Fruit fly (Drosophila melanogaster): ENCODE results near the gene CecC.

The CecC gene

dm6 chr3R:30243262-30243815 lies 27.1 kb downstream of the CecC start, which contains the start of gene CG9737 (continued):
- peak; percentile 65; the same call in 2 of the 3 replicates for TF ChIP-seq CG8119 (GFP tag; IDR thresholded peaks at IDR 0.05)
- peak; percentile 54 for TF ChIP-seq Hr4 (GFP tag; optimal IDR thresholded peaks at IDR 0.05)
- TF ChIP-seq eg (GFP tag; IDR thresholded peaks at IDR 0.05), result peak; percentile 82
- TF ChIP-seq net (GFP tag; optimal IDR thresholded peaks at IDR 0.05), result peak; percentile 91
- TF ChIP-seq dac (GFP tag; optimal IDR thresholded peaks at IDR 0.05), result peak; percentile 50
- TF ChIP-seq CG1621 (tag; optimal IDR thresholded peaks at IDR 0.05), result peak; percentile 85
- TF ChIP-seq Ets96B (tag; optimal IDR thresholded peaks at IDR 0.05), result peak; percentile 3
- peak; percentile 62; the same call in 1 of the 2 replicates for TF ChIP-seq CG15336 (GFP tag; IDR thresholded peaks at IDR 0.05)
- TF ChIP-seq svp (GFP tag), result peak; percentile 84
- TF ChIP-seq CG6276 (GFP tag; optimal IDR thresholded peaks at IDR 0.05), result peak; percentile 92
- no peak for TF ChIP-seq CG11902 (GFP tag; optimal IDR thresholded peaks at IDR 0.05)
- TF ChIP-seq pdm3 (GFP tag; optimal IDR thresholded peaks at IDR 0.05), result peak; percentile 43
- TF ChIP-seq Smox (GFP tag; optimal IDR thresholded peaks at IDR 0.05), result peak; percentile 23
- TF ChIP-seq CG3919 (GFP tag; optimal IDR thresholded peaks at IDR 0.05), result peak; percentile 80
- TF ChIP-seq Gug (GFP tag; IDR thresholded peaks at IDR 0.05), result no peak
- peak; percentile 27 for TF ChIP-seq cyc (GFP tag; optimal IDR thresholded peaks at IDR 0.05)
- peak; percentile 99 for TF ChIP-seq vri (GFP tag; optimal IDR thresholded peaks at IDR 0.05)
- peak; percentile 67 for TF ChIP-seq topi (GFP tag; optimal IDR thresholded peaks at IDR 0.05)
- TF ChIP-seq CG6163 (GFP tag; IDR thresholded peaks at IDR 0.05), result peak; percentile 64; the same call in 2 of the 3 replicates
- TF ChIP-seq CG8632 (GFP tag; optimal IDR thresholded peaks at IDR 0.05), result no peak
- peak; percentile 61 for TF ChIP-seq Lpt (GFP tag; optimal IDR thresholded peaks at IDR 0.05)
- TF ChIP-seq Sox14 (GFP tag; optimal IDR thresholded peaks at IDR 0.05), result peak; percentile 73
- peak; percentile 85 for TF ChIP-seq CG6808 (GFP tag; optimal IDR thresholded peaks at IDR 0.05)
- peak; percentile 37 for TF ChIP-seq CG8319 (GFP tag; optimal IDR thresholded peaks at IDR 0.05)
- TF ChIP-seq CG31627 (GFP tag; optimal IDR thresholded peaks at IDR 0.05), result no peak
- peak; percentile 84 for TF ChIP-seq CG16779 (tag; optimal IDR thresholded peaks at IDR 0.05)
- peak; percentile 24 for TF ChIP-seq CG3032 (tag; optimal IDR thresholded peaks at IDR 0.05)
- TF ChIP-seq salr (GFP tag; optimal IDR thresholded peaks at IDR 0.05), result peak; percentile 15 to 30
- TF ChIP-seq acj6 (GFP tag; optimal IDR thresholded peaks at IDR 0.05), result no peak
- no peak for TF ChIP-seq fd59A (GFP tag; optimal IDR thresholded peaks at IDR 0.05)
- TF ChIP-seq ss (GFP tag; optimal IDR thresholded peaks at IDR 0.05), result peak; percentile 86 to 92
- TF ChIP-seq fkh (GFP tag; optimal IDR thresholded peaks at IDR 0.05), result no peak
- TF ChIP-seq OdsH (GFP tag; optimal IDR thresholded peaks at IDR 0.05), result no peak
- TF ChIP-seq Eip93F (GFP tag; optimal IDR thresholded peaks at IDR 0.05), result peak; percentile 27

dm6 chr3R:30245739-30246589 lies 29.7 kb downstream of the CecC start:
- TF ChIP-seq CG6163 (GFP tag; IDR thresholded peaks at IDR 0.05), result no peak
- TF ChIP-seq CG8119 (GFP tag; IDR thresholded peaks at IDR 0.05), result no peak
- TF ChIP-seq fkh (GFP tag; optimal IDR thresholded peaks at IDR 0.05), result no peak
- no peak for TF ChIP-seq fd85E (GFP tag; optimal IDR thresholded peaks at IDR 0.05)
- no peak for TF ChIP-seq CG8319 (GFP tag; optimal IDR thresholded peaks at IDR 0.05)
- TF ChIP-seq pdm3 (GFP tag; optimal IDR thresholded peaks at IDR 0.05), result no peak
- TF ChIP-seq Gug (GFP tag; IDR thresholded peaks at IDR 0.05), result no peak
- no peak for TF ChIP-seq vri (GFP tag; optimal IDR thresholded peaks at IDR 0.05)
- no peak for TF ChIP-seq Eip75B (GFP tag; optimal IDR thresholded peaks at IDR 0.05)
- no peak for TF ChIP-seq eg (GFP tag; IDR thresholded peaks at IDR 0.05)
- TF ChIP-seq Lpt (GFP tag; optimal IDR thresholded peaks at IDR 0.05), result no peak
- TF ChIP-seq topi (GFP tag; optimal IDR thresholded peaks at IDR 0.05), result peak; percentile 41
- TF ChIP-seq Hr39 (GFP tag; optimal IDR thresholded peaks at IDR 0.05), result peak; percentile 14
- TF ChIP-seq CG15336 (GFP tag; IDR thresholded peaks at IDR 0.05), result no peak
- TF ChIP-seq CG3919 (GFP tag; optimal IDR thresholded peaks at IDR 0.05), result no peak
- TF ChIP-seq Sox14 (GFP tag; optimal IDR thresholded peaks at IDR 0.05), result peak; percentile 2
- no peak for TF ChIP-seq CG10669 (GFP tag; optimal IDR thresholded peaks at IDR 0.05)
- peak; percentile 23 for TF ChIP-seq Smox (GFP tag; optimal IDR thresholded peaks at IDR 0.05)
- TF ChIP-seq CG4318 (GFP tag; optimal IDR thresholded peaks at IDR 0.05), result no peak
- peak; percentile 9 for TF ChIP-seq spab (GFP tag; optimal IDR thresholded peaks at IDR 0.05)
- TF ChIP-seq CG11762 (GFP tag; optimal IDR thresholded peaks at IDR 0.05; ENCODE audit: insufficient read depth), result no peak
- TF ChIP-seq ss (GFP tag; optimal IDR thresholded peaks at IDR 0.05), result no peak
- peak; percentile 9 for TF ChIP-seq Sox102F (GFP tag; optimal IDR thresholded peaks at IDR 0.05)
- TF ChIP-seq cyc (GFP tag; optimal IDR thresholded peaks at IDR 0.05), result no peak
- TF ChIP-seq Blimp-1 (GFP tag; optimal IDR thresholded peaks at IDR 0.05), result no peak
- peak; percentile 17 for TF ChIP-seq Met (GFP tag; optimal IDR thresholded peaks at IDR 0.05)
- no peak for TF ChIP-seq dac (GFP tag; optimal IDR thresholded peaks at IDR 0.05)
- TF ChIP-seq esn (GFP tag; optimal IDR thresholded peaks at IDR 0.05), result peak; percentile 41
- no peak for TF ChIP-seq Hr38 (GFP tag; optimal IDR thresholded peaks at IDR 0.05)

Measured in whole organism, prepupa.